Fruit fly (Drosophila melanogaster): ENCODE results near the gene Jon66Cii.

dm6 chr3L:8394944-8395343, 1.5 kb upstream of the Jon66Cii start:
- no peak for TF ChIP-seq insv (optimal IDR thresholded peaks at IDR 0.05)
- no peak for TF ChIP-seq psq (optimal IDR thresholded peaks at IDR 0.05)
- TF ChIP-seq Sin3A (optimal IDR thresholded peaks at IDR 0.05) = no peak
